Fruit fly (Drosophila melanogaster) whole organism, embryonic: Measurements from ENCODE around the gene CG5386.
"Not testable (repeated sequence)": the region's sequence is repeated elsewhere in the genome, so short reads cannot be mapped to it uniquely, and the experiment has no call there.

ENCODE experiments used
- D19A ChIP-seq: fragments of 200-800 bp; optimal IDR thresholded peaks from 3 replicates; lab custom pipeline; 2019; ENCODE audit warnings: missing biosample characterization, mild to moderate bottlenecking, missing genetic modification characterization, moderate library complexity
- GATAe ChIP-seq: fragments of 200-800 bp; sonication (Bioruptor generic); conservative IDR thresholded peaks from 2 replicates; pipeline ENCODE4 v1.3.6; 2022; ENCODE audit warnings: missing biosample characterization, missing genetic modification characterization
- ato ChIP-seq: fragments of 200-800 bp; sonication (Bioruptor generic); IDR thresholded peaks from 2 replicates; pipeline ENCODE4 v1.3.6; 2022; ENCODE audit warnings: missing biosample characterization, missing genetic modification characterization; ENCODE audit not compliant: partially characterized antibody
- ham ChIP-seq: fragments of 200-800 bp; sonication (Bioruptor generic); IDR thresholded peaks from 2 replicates; pipeline ENCODE4 v1.3.6; 2022; ENCODE audit warnings: missing biosample characterization, missing genetic modification characterization
- unpg ChIP-seq: fragments of 200-800 bp; sonication (Bioruptor generic); optimal IDR thresholded peaks from 3 replicates; lab custom pipeline; 2018; ENCODE audit warnings: missing biosample characterization, mild to moderate bottlenecking, missing genetic modification characterization, moderate library complexity

Gene CG5386

dm6 chr3R:22299309-22299708, 42.7 kb downstream of the CG5386 start:
- TF ChIP-seq ham (GFP tag; lab: Robert Waterston, UW) (peak; percentile 30; the same call in 1 of the 2 replicates), GATAe (GFP tag; lab: Robert Waterston, UW) (peak; percentile 68)

- not testable (repeated sequence) for TF ChIP-seq unpg (GFP tag; lab: Kevin White, UChicago); D19A (tag; lab: Kevin White, UChicago); ato (GFP tag; lab: Robert Waterston, UW)
- TF ChIP-seq, all 482 proteins: peak for 0; not testable (repeated sequence) for 482
These were observed 43.5 kb downstream of the CG5386 start, which contains the start of gene CG7084 for dm6 chr3R:22298505-22298904. CG7084 (plus strand) TSS chr3R:22298805.
